Worm (Caenorhabditis elegans): Measurements from ENCODE around the gene lron-4.

The lron-4 gene

DNA sequence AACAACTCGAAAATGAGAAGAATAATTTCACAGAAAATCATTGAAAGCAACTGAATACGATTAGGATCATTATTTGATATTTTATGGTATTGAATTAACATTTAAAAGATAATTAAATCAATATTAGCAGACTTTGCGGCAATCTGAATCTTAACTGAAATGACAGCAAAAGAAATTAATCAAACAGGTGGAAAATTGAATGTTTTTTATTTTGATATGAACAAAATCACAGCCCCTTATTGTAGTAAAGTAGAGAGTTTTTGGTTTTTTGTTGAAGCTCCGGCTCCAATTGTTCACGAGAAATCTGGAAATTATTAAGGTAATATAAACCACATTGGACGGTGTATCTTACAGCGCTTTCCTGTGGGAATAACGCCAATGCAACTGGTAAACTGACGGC is 9.9 kb downstream of the lron-4 start, which contains the start of gene sre-2:
Gene sre-2 (minus strand): TSS at position 101 of the 400 bp plus-strand sequence.
- no peak for TF ChIP-seq nhr-76 (tag; optimal IDR thresholded peaks at IDR 0.05)
- no peak for TF ChIP-seq dmd-8 (GFP tag; IDR thresholded peaks at IDR 0.05)
- no peak for TF ChIP-seq egl-43 (GFP tag; IDR thresholded peaks at IDR 0.05)
- TF ChIP-seq Y5F2A.4 (GFP tag; optimal IDR thresholded peaks at IDR 0.05), result no peak
- no peak for TF ChIP-seq T20F7.1 (GFP tag; optimal IDR thresholded peaks at IDR 0.05)
- no peak for TF ChIP-seq saeg-2 (GFP tag; IDR thresholded peaks at IDR 0.05)
- no peak for TF ChIP-seq R02D3.7 (tag; optimal IDR thresholded peaks at IDR 0.05)
- TF ChIP-seq ama-1 (optimal IDR thresholded peaks at IDR 0.05), result no peak
- TF ChIP-seq lin-29 (GFP tag; IDR thresholded peaks at IDR 0.05), result no peak

DNA sequence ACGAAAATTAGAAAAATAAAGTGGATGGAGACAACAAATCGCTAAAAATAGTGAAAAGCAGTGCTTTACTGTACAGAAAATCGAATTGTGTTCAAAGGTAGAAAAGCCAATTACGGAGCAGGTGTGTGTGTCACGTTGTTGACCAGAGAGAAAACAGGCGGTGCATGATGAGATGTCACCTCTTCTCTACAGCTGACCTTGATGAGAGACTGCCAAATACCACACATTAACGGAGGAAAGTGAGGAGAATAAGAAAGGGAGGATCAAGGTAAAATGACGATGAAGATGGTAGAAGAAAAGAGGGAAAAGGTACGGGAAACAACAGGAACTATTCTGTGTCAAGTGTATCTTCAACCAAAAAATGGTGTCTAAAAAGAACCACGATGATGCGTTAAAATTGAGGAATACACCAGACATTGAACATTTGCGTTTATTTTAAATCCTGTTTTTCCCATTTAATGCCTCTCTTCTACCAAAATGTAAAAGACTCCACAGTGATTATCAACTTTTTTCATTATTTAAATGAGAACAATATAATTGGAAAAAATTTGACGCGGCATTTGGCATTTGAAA is 12.7 kb downstream of the lron-4 start:
- peak; percentile 43 for TF ChIP-seq hlh-30 (tag; optimal IDR thresholded peaks at IDR 0.05; ENCODE audit: insufficient read depth)
- peak; percentile 59 for TF ChIP-seq nhr-25 (tag; optimal IDR thresholded peaks at IDR 0.05; ENCODE audit: borderline replicate concordance, insufficient read depth)
- no peak for TF ChIP-seq dmd-8 (GFP tag; IDR thresholded peaks at IDR 0.05)
- peak in 1 of 2 experiments; percentile 83 for TF ChIP-seq unc-62 (GFP tag; optimal IDR thresholded peaks at IDR 0.05 in 1 of 2)
- TF ChIP-seq unc-62 (tag; optimal IDR thresholded peaks at IDR 0.05), result no peak

DNA sequence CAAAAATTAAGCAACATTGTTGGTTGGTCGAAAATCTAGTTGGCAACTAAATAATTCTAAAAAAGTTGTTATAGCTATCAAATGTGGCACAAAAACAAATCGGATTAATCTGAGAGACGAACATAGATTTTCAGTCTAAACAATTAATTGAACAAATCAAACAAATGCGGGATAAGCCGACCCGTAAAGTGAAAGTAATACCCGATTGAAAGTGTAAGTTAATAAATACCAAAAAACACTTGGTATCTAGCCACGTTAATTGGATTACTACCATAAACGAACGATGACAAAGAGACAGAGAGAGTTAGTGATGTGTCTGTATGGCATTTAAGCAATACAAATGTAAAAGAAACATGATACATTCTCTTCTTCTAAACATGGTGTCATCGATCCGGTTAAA is 18.0 kb downstream of the lron-4 start:
- TF ChIP-seq unc-39 (tag; optimal IDR thresholded peaks at IDR 0.05) (no peak), tra-1 (GFP tag; IDR thresholded peaks at IDR 0.05) (no peak), lsy-2 (tag; optimal IDR thresholded peaks at IDR 0.05) (no peak), nhr-25 (tag; optimal IDR thresholded peaks at IDR 0.05; ENCODE audit: borderline replicate concordance, insufficient read depth) (no peak), daf-12 (tag; optimal IDR thresholded peaks at IDR 0.05) (no peak), pqm-1 (tag; optimal IDR thresholded peaks at IDR 0.05) (no peak), pha-4 (GFP tag; IDR thresholded peaks at IDR 0.05) (no peak), pha-4 (tag; optimal IDR thresholded peaks at IDR 0.05) (no peak), Y75B8A.6 (GFP tag; IDR thresholded peaks at IDR 0.05) (no peak), F37D6.2 (tag; optimal IDR thresholded peaks at IDR 0.05) (no peak), lin-15B (tag; optimal IDR thresholded peaks at IDR 0.05) (no peak)

DNA sequence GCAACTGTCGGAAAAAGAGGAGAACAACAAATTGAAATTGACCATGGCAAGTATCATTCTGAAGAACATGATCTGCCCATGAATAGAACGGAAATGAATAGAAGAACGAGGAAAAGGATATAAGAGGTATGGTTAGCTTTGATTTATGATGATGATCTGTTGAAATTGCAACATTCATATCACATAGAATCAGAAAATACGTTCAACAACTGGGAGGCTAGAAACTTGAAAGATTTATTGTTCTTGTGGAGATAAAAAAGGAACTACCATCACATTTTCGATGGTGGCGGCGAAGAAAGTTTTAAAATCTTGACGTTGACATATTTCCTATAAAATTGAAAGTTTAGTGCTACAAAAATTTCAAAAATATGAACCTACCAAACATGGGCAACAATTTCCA is 18.7 kb downstream of the lron-4 start:
- peak; percentile 93 for TF ChIP-seq aha-1 (tag)
- no peak for TF ChIP-seq nhr-48 (tag; optimal IDR thresholded peaks at IDR 0.05)

DNA sequence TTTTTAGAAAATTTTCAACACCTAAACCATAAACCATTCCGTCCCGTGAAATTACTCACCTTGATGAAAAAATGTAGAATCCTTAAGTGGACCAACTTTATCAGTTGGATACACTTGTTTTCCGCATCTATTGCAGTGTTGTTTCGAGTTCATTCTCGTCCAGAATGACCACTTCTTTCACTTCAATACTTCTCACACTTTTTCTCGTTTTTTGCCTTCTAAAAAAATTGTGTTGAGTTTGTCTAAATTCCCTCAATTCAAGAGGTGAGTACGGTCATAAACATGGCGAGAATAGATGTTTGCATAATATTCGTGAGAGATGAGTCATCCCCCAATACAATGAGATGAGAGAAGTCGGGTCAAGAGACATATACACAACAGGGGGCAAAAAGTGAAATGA is 19.4 kb downstream of the lron-4 start, which contains the start of gene ltd-1:
Gene ltd-1 (minus strand): TSS at position 218 of the 400 bp plus-strand sequence.
- TF ChIP-seq aha-1 (tag) (peak; percentile 58), spr-1 (tag; optimal IDR thresholded peaks at IDR 0.05) (no peak)

DNA sequence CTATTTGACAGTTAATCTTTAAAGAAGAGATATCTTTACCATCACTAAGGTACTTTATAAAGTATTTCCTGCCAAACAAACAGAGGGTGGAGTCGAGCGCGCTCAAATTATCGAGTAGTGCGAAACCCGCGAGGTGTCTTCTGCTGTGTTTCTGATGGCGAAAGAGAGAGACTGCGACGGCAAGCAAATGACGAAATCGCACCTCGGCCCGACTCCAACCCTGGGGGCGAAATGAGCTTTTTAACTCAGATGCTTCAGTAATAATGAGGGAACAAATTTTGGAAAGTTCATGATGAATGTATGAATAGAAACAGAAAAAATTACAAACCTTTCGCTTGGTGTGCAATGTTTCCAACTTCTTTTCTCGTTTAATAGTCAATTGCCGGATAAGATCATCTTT is 20.4 kb downstream of the lron-4 start:
- no peak for TF ChIP-seq saeg-2 (GFP tag; IDR thresholded peaks at IDR 0.05)
- TF ChIP-seq nhr-77 (tag; optimal IDR thresholded peaks at IDR 0.05), result peak; percentile 56
- no peak for TF ChIP-seq mdl-1 (tag; optimal IDR thresholded peaks at IDR 0.05)
- TF ChIP-seq nhr-6 (tag; optimal IDR thresholded peaks at IDR 0.05), result peak; percentile 10
- no peak for TF ChIP-seq ceh-32 (tag; optimal IDR thresholded peaks at IDR 0.05; ENCODE audit: poor library complexity)
- no peak for TF ChIP-seq mxl-3 (GFP tag; optimal IDR thresholded peaks at IDR 0.05)
- peak; percentile 86 for TF ChIP-seq snpc-4 (tag; optimal IDR thresholded peaks at IDR 0.05)
- TF ChIP-seq spr-1 (tag; optimal IDR thresholded peaks at IDR 0.05), result no peak
- TF ChIP-seq hif-1 (tag; optimal IDR thresholded peaks at IDR 0.05), result no peak
- TF ChIP-seq ces-1 (GFP tag; optimal IDR thresholded peaks at IDR 0.05), result no peak
- no peak for TF ChIP-seq nhr-237 (tag; optimal IDR thresholded peaks at IDR 0.05)
- TF ChIP-seq madf-9 (GFP tag; conservative IDR thresholded peaks at IDR 0.05), result no peak
- 0 out of 2 replicates have a peak, but pooled peaks have one; percentile 53 for TF ChIP-seq hmg-1.1 (GFP tag; IDR thresholded peaks at IDR 0.05)
- TF ChIP-seq hlh-11 (tag; optimal IDR thresholded peaks at IDR 0.05), result peak; percentile 56
- TF ChIP-seq R02D3.7 (tag; optimal IDR thresholded peaks at IDR 0.05), result no peak
- no peak for TF ChIP-seq ceh-28 (tag; optimal IDR thresholded peaks at IDR 0.05)
- TF ChIP-seq F49E8.2 (tag; optimal IDR thresholded peaks at IDR 0.05; ENCODE audit: borderline replicate concordance), result peak; percentile 60
- TF ChIP-seq aha-1 (tag), result peak; percentile 90
- TF ChIP-seq Y75B8A.6 (GFP tag; IDR thresholded peaks at IDR 0.05), result no peak
- no peak for TF ChIP-seq nhr-10 (tag; optimal IDR thresholded peaks at IDR 0.05)
- TF ChIP-seq snpc-1.2 (GFP tag; IDR thresholded peaks at IDR 0.05), result peak; percentile 76
